Fruit fly (Drosophila melanogaster) whole organism, embryonic: ENCODE measurements around the gene CG2898.

ENCODE experiments used
- Ada2b ChIP-seq: fragments of 200-800 bp; sonication (Bioruptor generic); IDR thresholded peaks from 2 replicates; pipeline ENCODE4 v1.3.6; 2022; ENCODE audit warnings: missing biosample characterization, missing genetic modification characterization
- CG10959 ChIP-seq: fragments of 200-800 bp; sonication (Bioruptor generic); IDR thresholded peaks from 2 replicates; pipeline ENCODE4 v1.3.6; 2022; ENCODE audit warnings: missing biosample characterization, missing genetic modification characterization
- CG11093 ChIP-seq: fragments of 200-800 bp; sonication (Bioruptor generic); IDR thresholded peaks from 3 replicates; pipeline ENCODE4 v1.3.6; 2022; ENCODE audit warnings: missing biosample characterization, missing genetic modification characterization
- CG12659 ChIP-seq: fragments of 200-800 bp; sonication (Bioruptor generic); optimal IDR thresholded peaks from 3 replicates; lab custom pipeline; 2017; ENCODE audit warnings: mild to moderate bottlenecking, missing biosample characterization, missing genetic modification reagents, missing genetic modification characterization
- CG12744 ChIP-seq: fragments of 200-800 bp; sonication (Bioruptor generic); optimal IDR thresholded peaks from 2 replicates; lab custom pipeline; 2016; ENCODE audit warnings: missing biosample characterization, missing genetic modification characterization
- CG12769 ChIP-seq: fragments of 200-800 bp; sonication (Bioruptor generic); optimal IDR thresholded peaks from 2 replicates; lab custom pipeline; 2019; ENCODE audit warnings: missing biosample characterization, mild to moderate bottlenecking, missing genetic modification characterization, moderate library complexity
- CG1647 ChIP-seq: fragments of 200-800 bp; sonication (Bioruptor generic); optimal IDR thresholded peaks from 3 replicates; lab custom pipeline; 2016; ENCODE audit warnings: missing biosample characterization, missing genetic modification characterization
- CG1832 ChIP-seq: fragments of 200-800 bp; sonication (Bioruptor generic); optimal IDR thresholded peaks from 2 replicates; lab custom pipeline; 2017; ENCODE audit warnings: missing biosample characterization, mild to moderate bottlenecking, missing genetic modification characterization, inconsistent platforms
- CG2712 ChIP-seq: fragments of 200-800 bp; optimal IDR thresholded peaks from 3 replicates; lab custom pipeline; 2019; ENCODE audit warnings: missing biosample characterization, mild to moderate bottlenecking, missing genetic modification characterization, moderate library complexity
- CG31224 ChIP-seq: fragments of 200-800 bp; sonication (Bioruptor generic); IDR thresholded peaks from 2 replicates; pipeline ENCODE4 v1.3.6; 2022; ENCODE audit warnings: missing biosample characterization, missing genetic modification characterization
- CG3163 ChIP-seq: fragments of 200-800 bp; sonication (Bioruptor generic); optimal IDR thresholded peaks from 3 replicates; lab custom pipeline; 2016; ENCODE audit warnings: missing biosample characterization, missing genetic modification characterization
- CG32532 ChIP-seq: fragments of 200-800 bp; sonication (Bioruptor generic); IDR thresholded peaks from 2 replicates; pipeline ENCODE4 v1.3.6; 2022; ENCODE audit warnings: missing biosample characterization, missing genetic modification characterization
- CG4424 ChIP-seq: fragments of 200-800 bp; sonication (Bioruptor generic); optimal IDR thresholded peaks from 3 replicates; lab custom pipeline; 2016; ENCODE audit warnings: missing biosample characterization, missing genetic modification characterization
- CG6254 ChIP-seq: fragments of 200-800 bp; sonication (Bioruptor generic); optimal IDR thresholded peaks from 3 replicates; lab custom pipeline; 2017; ENCODE audit warnings: mild to moderate bottlenecking, missing biosample characterization, missing genetic modification reagents, missing genetic modification characterization
- CG6854 ChIP-seq: fragments of 200-800 bp; sonication (Bioruptor generic); optimal IDR thresholded peaks from 3 replicates; lab custom pipeline; 2017; ENCODE audit warnings: missing biosample characterization, mild to moderate bottlenecking, missing genetic modification characterization
- CG8478 ChIP-seq: fragments of >200 bp; optimal IDR thresholded peaks from 2 replicates; lab custom pipeline; 2018
- Dbx ChIP-seq: fragments of 200-800 bp; sonication (Bioruptor generic); IDR thresholded peaks from 3 replicates; pipeline ENCODE4 v1.3.6; 2022; ENCODE audit warnings: missing biosample characterization, missing genetic modification characterization
- Deaf1 ChIP-seq: fragments of 200-800 bp; optimal IDR thresholded peaks from 3 replicates; lab custom pipeline; 2019; ENCODE audit warnings: missing biosample characterization, mild to moderate bottlenecking, missing genetic modification characterization, moderate library complexity
- ERR ChIP-seq: fragments of 200-800 bp; sonication (Bioruptor generic); optimal IDR thresholded peaks from 2 replicates; lab custom pipeline; 2016; ENCODE audit warnings: missing biosample characterization, missing genetic modification characterization
- Fer3 ChIP-seq: fragments of 200-800 bp; sonication (Bioruptor generic); optimal IDR thresholded peaks from 2 replicates; lab custom pipeline; 2018; ENCODE audit warnings: missing biosample characterization, mild to moderate bottlenecking, missing genetic modification characterization, moderate library complexity
- GATAe ChIP-seq: fragments of 200-800 bp; sonication (Bioruptor generic); conservative IDR thresholded peaks from 2 replicates; pipeline ENCODE4 v1.3.6; 2022; ENCODE audit warnings: missing biosample characterization, missing genetic modification characterization
- Med ChIP-seq: fragments of 200-800 bp; sonication (Bioruptor generic); peaks from one replicate; lab custom pipeline; 2016; ENCODE audit warnings: missing biosample characterization, missing genetic modification characterization, mild to moderate bottlenecking, inconsistent platforms, moderate library complexity
- Neu2 ChIP-seq: fragments of 200-800 bp; sonication (Bioruptor generic); optimal IDR thresholded peaks from 3 replicates; lab custom pipeline; 2016; ENCODE audit warnings: missing biosample characterization, missing genetic modification characterization, borderline replicate concordance
- Pdp1 ChIP-seq, 2 experiments: fragments of 200-800 bp; sonication (Bioruptor generic); optimal IDR thresholded peaks; 3 replicates each; lab custom pipeline; 2016; ENCODE audit warnings: missing biosample characterization in 2 of 2, missing genetic modification characterization in 2 of 2, mild to moderate bottlenecking in 1 of 2, moderate library complexity in 1 of 2
- Trl ChIP-seq, 3 experiments: fragments of >200 bp in 2 of 3; fragments of 200-800 bp in 1 of 3; sonication (Bioruptor generic) in 1 of 3; optimal IDR thresholded peaks; 2 replicates in 1 of 3; 3 replicates in 2 of 3; lab custom pipeline; 2016 to 2017; ENCODE audit warnings: missing biosample characterization in 1 of 3, missing genetic modification characterization in 1 of 3
- bab2 ChIP-seq: fragments of 200-800 bp; sonication (Bioruptor generic); optimal IDR thresholded peaks from 2 replicates; lab custom pipeline; 2016; ENCODE audit warnings: missing biosample characterization, missing genetic modification characterization
- cato ChIP-seq: fragments of 200-800 bp; sonication (Bioruptor generic); optimal IDR thresholded peaks from 2 replicates; lab custom pipeline; 2016; ENCODE audit warnings: missing biosample characterization, missing genetic modification characterization, borderline replicate concordance
- croc ChIP-seq: fragments of 200-800 bp; sonication (Bioruptor generic); conservative IDR thresholded peaks from 3 replicates; pipeline ENCODE4 v1.3.6; 2022; ENCODE audit warnings: missing biosample characterization, missing genetic modification characterization
- dpn ChIP-seq, 2 experiments: fragments of 200-800 bp; sonication (Bioruptor generic); optimal IDR thresholded peaks; 3 replicates each; lab custom pipeline; 2016; ENCODE audit warnings: missing biosample characterization in 2 of 2, missing genetic modification characterization in 2 of 2
- gsb ChIP-seq: fragments of 200-800 bp; sonication (Bioruptor generic); IDR thresholded peaks from 2 replicates; pipeline ENCODE4 v1.3.6; 2022; ENCODE audit warnings: missing biosample characterization, missing genetic modification characterization
- hbn ChIP-seq: fragments of 200-800 bp; sonication (Bioruptor generic); IDR thresholded peaks from 2 replicates; pipeline ENCODE4 v1.3.6; 2022; ENCODE audit warnings: missing biosample characterization, missing genetic modification characterization; ENCODE audit not compliant: partially characterized antibody
- ken ChIP-seq: fragments of 200-800 bp; sonication (Bioruptor generic); IDR thresholded peaks from 3 replicates; pipeline ENCODE4 v1.3.6; 2022; ENCODE audit warnings: missing biosample characterization, missing genetic modification characterization
- kni ChIP-seq: fragments of 200-800 bp; sonication (Bioruptor generic); optimal IDR thresholded peaks from 3 replicates; lab custom pipeline; 2017; ENCODE audit warnings: mild to moderate bottlenecking, missing biosample characterization, missing genetic modification reagents, missing genetic modification characterization
- oc ChIP-seq: fragments of 200-800 bp; sonication (Bioruptor generic); optimal IDR thresholded peaks from 2 replicates; lab custom pipeline; 2018; ENCODE audit warnings: missing biosample characterization, mild to moderate bottlenecking, missing genetic modification characterization, moderate library complexity
- prd ChIP-seq, 3 experiments: fragments of >200 bp in 2 of 3; fragments of 200-800 bp in 1 of 3; sonication (Bioruptor generic) in 1 of 3; optimal IDR thresholded peaks in 2 of 3; IDR thresholded peaks in 1 of 3; 2 replicates in 2 of 3; 3 replicates in 1 of 3; pipeline versions ENCODE4 v1.3.6 to Lab custom; 2017 to 2022; ENCODE audit warnings: missing biosample characterization in 1 of 3, missing genetic modification characterization in 1 of 3
- schlank ChIP-seq: fragments of 200-800 bp; sonication (Bioruptor generic); optimal IDR thresholded peaks from 2 replicates; lab custom pipeline; 2018; ENCODE audit warnings: missing biosample characterization, mild to moderate bottlenecking, missing genetic modification characterization
- scrt ChIP-seq: fragments of 200-800 bp; sonication (Bioruptor generic); optimal IDR thresholded peaks from 2 replicates; lab custom pipeline; 2018; ENCODE audit warnings: missing biosample characterization, mild to moderate bottlenecking, missing genetic modification characterization, moderate library complexity
- sd ChIP-seq: fragments of 200-800 bp; sonication (Bioruptor generic); optimal IDR thresholded peaks from 3 replicates; lab custom pipeline; 2018; ENCODE audit warnings: missing biosample characterization, mild to moderate bottlenecking, missing genetic modification characterization, moderate library complexity
- tup ChIP-seq: fragments of 200-800 bp; sonication (Bioruptor generic); optimal IDR thresholded peaks from 2 replicates; lab custom pipeline; 2016; ENCODE audit warnings: missing biosample characterization, mild to moderate bottlenecking, missing genetic modification characterization, moderate library complexity
- unc-4 ChIP-seq: fragments of 200-800 bp; sonication (Bioruptor generic); IDR thresholded peaks from 2 replicates; pipeline ENCODE4 v1.3.6; 2022; ENCODE audit warnings: missing biosample characterization, missing genetic modification characterization; ENCODE audit not compliant: partially characterized antibody
- usp ChIP-seq: fragments of >200 bp; optimal IDR thresholded peaks from 2 replicates; lab custom pipeline; 2017; ENCODE audit warnings: missing biosample characterization, missing genetic modification characterization
- wdn ChIP-seq: fragments of 200-800 bp; sonication (Bioruptor generic); IDR thresholded peaks from 2 replicates; pipeline ENCODE4 v1.3.6; 2022; ENCODE audit warnings: missing biosample characterization, missing genetic modification characterization

CG2898 gene

dm6 chrX:10329659-10330289 is 45.4 kb upstream of the CG2898 start, which contains the start of gene Gip (continued):
- TF ChIP-seq cato (GFP tag; lab: Kevin White, UChicago) = no peak
- peak; percentile 10 for TF ChIP-seq oc (tag; lab: Kevin White, UChicago)
- TF ChIP-seq CG1647 (GFP tag; lab: Kevin White, UChicago) = no peak
- TF ChIP-seq, all 482 proteins: peak for 66

- TF ChIP-seq Fer3 (tag; lab: Kevin White, UChicago) = no peak
- TF ChIP-seq gsb (GFP tag; lab: Robert Waterston, UW) = no peak
- TF ChIP-seq ken (GFP tag; lab: Robert Waterston, UW) = no peak
- TF ChIP-seq CG6854 = no peak
- no peak for TF ChIP-seq Trl (optimal IDR thresholded peaks at IDR 0.05; lab: Kevin White, UChicago)
- TF ChIP-seq Trl (GFP tag; optimal IDR thresholded peaks at IDR 0.05; lab: Kevin White, UChicago) = no peak
- TF ChIP-seq hbn (GFP tag; lab: Robert Waterston, UW) = no peak
- no peak for TF ChIP-seq Dbx (GFP tag; lab: Robert Waterston, UW)
- TF ChIP-seq dpn (GFP tag; optimal IDR thresholded peaks at IDR 0.05; lab: Kevin White, UChicago) = no peak
- TF ChIP-seq usp (GFP tag; lab: Kevin White, UChicago) = no peak
- TF ChIP-seq wdn = no peak
- no peak for TF ChIP-seq ERR (GFP tag; lab: Kevin White, UChicago)
- no peak for TF ChIP-seq bab2
- TF ChIP-seq CG10959 (GFP tag; lab: Robert Waterston, UW) = no peak
- no peak for TF ChIP-seq GATAe (GFP tag; lab: Robert Waterston, UW)
- TF ChIP-seq Neu2 = no peak
- no peak for TF ChIP-seq CG12744 (GFP tag; lab: Kevin White, UChicago)
- no peak for TF ChIP-seq prd (optimal IDR thresholded peaks at IDR 0.05; lab: Kevin White, UChicago)
- no peak for TF ChIP-seq prd (GFP tag; IDR thresholded peaks at IDR 0.05; lab: Robert Waterston, UW)
- no peak for TF ChIP-seq CG4424 (GFP tag; lab: Kevin White, UChicago)
Measured at dm6 chrX:10331718-10332117, 43.5 kb upstream of the CG2898 start, which contains the start of gene CG15306. TSS of gene CG15306 (minus strand) at chrX:10331818.

- TF ChIP-seq Deaf1 (tag; lab: Kevin White, UChicago) (peak; percentile 23), unc-4 (0 out of 2 replicates have a peak, but pooled peaks have one; percentile 18), ERR (GFP tag; lab: Kevin White, UChicago) (no peak), CG31224 (no peak), CG12769 (tag; lab: Kevin White, UChicago) (no peak), CG2712 (tag; lab: Kevin White, UChicago) (no peak), CG8478 (no peak), schlank (tag; lab: Kevin White, UChicago) (no peak), CG12659 (GFP tag; lab: Kevin White, UChicago) (no peak), CG3163 (GFP tag; lab: Kevin White, UChicago) (peak; percentile 60), CG1832 (GFP tag; lab: Kevin White, UChicago) (no peak), sd (tag; lab: Kevin White, UChicago) (peak; percentile 58), CG11093 (GFP tag; lab: Robert Waterston, UW) (no peak), CG6254 (GFP tag; lab: Kevin White, UChicago) (no peak), Ada2b (GFP tag; lab: Robert Waterston, UW) (no peak), tup (GFP tag; lab: Kevin White, UChicago) (no peak), CG32532 (peak; percentile 13; the same call in 1 of the 2 replicates), Med (peak; percentile 24), scrt (GFP tag; lab: Kevin White, UChicago) (no peak), croc (GFP tag; lab: Robert Waterston, UW) (no peak), Trl (optimal IDR thresholded peaks at IDR 0.05; lab: Kevin White, UChicago) (peak; percentile 9 to 23), Trl (GFP tag; optimal IDR thresholded peaks at IDR 0.05; lab: Kevin White, UChicago) (no peak), Pdp1 (GFP tag; optimal IDR thresholded peaks at IDR 0.05; lab: Kevin White, UChicago) (peak in 1 of 2 experiments; percentile 1), kni (no peak)
Measured at dm6 chrX:10333352-10333751, 41.8 kb upstream of the CG2898 start, which contains the start of gene CG43740. TSS of gene CG43740 (plus strand) at chrX:10333652.
